Fruit fly (Drosophila melanogaster): ENCODE data around the gene IleRS-m.

dm6 chr3L:16052145-16053025 lies 47.7 kb upstream of the IleRS-m start:
- peak; percentile 99 for TF ChIP-seq CG8478 (optimal IDR thresholded peaks at IDR 0.05)
- no peak for TF ChIP-seq psq (optimal IDR thresholded peaks at IDR 0.05)
- TF ChIP-seq Dll (optimal IDR thresholded peaks at IDR 0.05) = peak; percentile 84
- TF ChIP-seq pan (optimal IDR thresholded peaks at IDR 0.05) = peak; percentile 66
- TF ChIP-seq usp (GFP tag; optimal IDR thresholded peaks at IDR 0.05) = no peak
- TF ChIP-seq EcR (GFP tag; optimal IDR thresholded peaks at IDR 0.05) = no peak

Measured in whole organism.